Fruit fly (Drosophila melanogaster): ENCODE data around the gene Alms1b.

Gene Alms1b

dm6 chrX:4679813-4680381 is 49.2 kb upstream of the Alms1b start (continued):
- TF ChIP-seq Rx (GFP tag; IDR thresholded peaks at IDR 0.05), result no peak
- TF ChIP-seq vnd (GFP tag; IDR thresholded peaks at IDR 0.05; ENCODE audit: partially characterized antibody), result no peak
- peak; percentile 14; the same call in 1 of the 2 replicates for TF ChIP-seq peb (GFP tag; IDR thresholded peaks at IDR 0.05)
- TF ChIP-seq CG11398 (GFP tag; optimal IDR thresholded peaks at IDR 0.05), result peak; percentile 32
- TF ChIP-seq Ets97D (GFP tag; optimal IDR thresholded peaks at IDR 0.05), result peak; percentile 54
- TF ChIP-seq CG10209 (GFP tag; optimal IDR thresholded peaks at IDR 0.05), result peak; percentile 51
- peak; percentile 49 for TF ChIP-seq maf-S (GFP tag; optimal IDR thresholded peaks at IDR 0.05)
- no peak for TF ChIP-seq CG4617 (GFP tag; optimal IDR thresholded peaks at IDR 0.05; ENCODE audit: borderline replicate concordance)
- no peak for TF ChIP-seq CG3838 (GFP tag; optimal IDR thresholded peaks at IDR 0.05)
- TF ChIP-seq E2f1 (GFP tag; IDR thresholded peaks at IDR 0.05), result peak; percentile 38; the same call in 1 of the 2 replicates
- peak; percentile 57 for TF ChIP-seq CG8924 (tag; optimal IDR thresholded peaks at IDR 0.05)
- peak; percentile 27 for TF ChIP-seq CG17829 (tag; optimal IDR thresholded peaks at IDR 0.05)
- TF ChIP-seq CG31441 (GFP tag; IDR thresholded peaks at IDR 0.05), result peak; percentile 55; the same call in 1 of the 2 replicates
- TF ChIP-seq CG7839 (tag; optimal IDR thresholded peaks at IDR 0.05), result peak; percentile 60
- TF ChIP-seq Side (GFP tag; optimal IDR thresholded peaks at IDR 0.05), result peak; percentile 36
- peak; percentile 63 for TF ChIP-seq CG11504 (tag; optimal IDR thresholded peaks at IDR 0.05)
- TF ChIP-seq fd3F (GFP tag; optimal IDR thresholded peaks at IDR 0.05), result peak; percentile 36
- TF ChIP-seq vfl (GFP tag; optimal IDR thresholded peaks at IDR 0.05), result peak; percentile 20
- peak; percentile 37 for TF ChIP-seq CG9609 (GFP tag; optimal IDR thresholded peaks at IDR 0.05)
- TF ChIP-seq NfI (GFP tag; optimal IDR thresholded peaks at IDR 0.05), result peak; percentile 50
- no peak for TF ChIP-seq cas (GFP tag; IDR thresholded peaks at IDR 0.05)
- TF ChIP-seq chn (GFP tag; optimal IDR thresholded peaks at IDR 0.05), result peak; percentile 48
- peak; percentile 21 for TF ChIP-seq CG1647 (GFP tag; optimal IDR thresholded peaks at IDR 0.05)
- TF ChIP-seq jing (GFP tag; optimal IDR thresholded peaks at IDR 0.05), result no peak
- 0 out of 2 replicates have a peak, but pooled peaks have one; percentile 36 for TF ChIP-seq stc (GFP tag; IDR thresholded peaks at IDR 0.05)
- TF ChIP-seq tx (GFP tag; optimal IDR thresholded peaks at IDR 0.05), result peak; percentile 20
- TF ChIP-seq ac (GFP tag; optimal IDR thresholded peaks at IDR 0.05), result no peak
- TF ChIP-seq CG4360 (GFP tag; IDR thresholded peaks at IDR 0.05), result no peak
- no peak for TF ChIP-seq hb (GFP tag; IDR thresholded peaks at IDR 0.05; ENCODE audit: partially characterized antibody)
- peak; percentile 53 for TF ChIP-seq CG18599 (GFP tag; optimal IDR thresholded peaks at IDR 0.05)
- TF ChIP-seq her (GFP tag; optimal IDR thresholded peaks at IDR 0.05), result peak; percentile 31
- peak; percentile 37 for TF ChIP-seq CG18619 (GFP tag; optimal IDR thresholded peaks at IDR 0.05)
- TF ChIP-seq CG17568 (GFP tag; optimal IDR thresholded peaks at IDR 0.05), result no peak
- peak; percentile 50 for TF ChIP-seq CG7556 (GFP tag; optimal IDR thresholded peaks at IDR 0.05)
- TF ChIP-seq sqz (GFP tag; optimal IDR thresholded peaks at IDR 0.05), result no peak
- no peak for TF ChIP-seq Trl (optimal IDR thresholded peaks at IDR 0.05)
- TF ChIP-seq Trl (GFP tag; optimal IDR thresholded peaks at IDR 0.05), result peak; percentile 4
- TF ChIP-seq odd (GFP tag; optimal IDR thresholded peaks at IDR 0.05), result no peak
- TF ChIP-seq slbo (GFP tag; IDR thresholded peaks at IDR 0.05), result peak; percentile 66
- TF ChIP-seq ssp (GFP tag; IDR thresholded peaks at IDR 0.05), result no peak; the same call in 1 of the 2 replicates
- TF ChIP-seq rib (GFP tag; IDR thresholded peaks at IDR 0.05), result no peak
- peak; percentile 25 for TF ChIP-seq tap (tag; optimal IDR thresholded peaks at IDR 0.05)
- TF ChIP-seq Meics (GFP tag; optimal IDR thresholded peaks at IDR 0.05), result peak; percentile 57
- TF ChIP-seq CG31365 (tag; optimal IDR thresholded peaks at IDR 0.05), result no peak
- TF ChIP-seq CG8281 (tag; optimal IDR thresholded peaks at IDR 0.05), result no peak
- TF ChIP-seq btn (GFP tag; optimal IDR thresholded peaks at IDR 0.05), result peak; percentile 55
- TF ChIP-seq Fer3 (tag; optimal IDR thresholded peaks at IDR 0.05), result peak; percentile 57
- TF ChIP-seq lmd (GFP tag; IDR thresholded peaks at IDR 0.05), result peak; percentile 53
- peak; percentile 29 for TF ChIP-seq Atf3 (GFP tag; optimal IDR thresholded peaks at IDR 0.05)
- TF ChIP-seq ewg (GFP tag; optimal IDR thresholded peaks at IDR 0.05), result peak; percentile 3
- TF ChIP-seq Vsx1 (GFP tag; optimal IDR thresholded peaks at IDR 0.05), result peak; percentile 17
